Worm (Caenorhabditis elegans): ENCODE data around the gene rps-9.

DNA sequence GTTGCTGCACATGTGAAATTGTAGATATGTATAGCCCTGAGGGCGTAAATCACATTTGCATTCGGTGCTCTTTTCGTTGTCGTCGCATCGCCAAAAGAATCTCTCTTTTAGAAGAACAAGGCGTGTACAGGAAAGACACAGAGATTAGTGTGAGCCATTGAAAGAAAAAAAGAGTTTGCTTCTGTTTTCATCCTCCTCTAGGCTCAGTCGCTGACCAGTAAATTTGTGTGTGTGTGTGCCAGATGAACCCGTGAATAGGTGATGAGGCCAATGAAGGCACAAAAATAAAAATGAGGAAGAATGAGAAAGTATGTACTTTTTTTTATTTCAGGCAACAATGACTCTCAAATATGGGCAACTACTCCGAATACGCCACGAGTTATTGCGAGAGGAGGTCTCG is 13.7 kb downstream of the rps-9 start, which contains the start of gene mat-2:
- TF ChIP-seq nhr-20 (tag; optimal IDR thresholded peaks at IDR 0.05) (no peak), unc-62 (GFP tag; optimal IDR thresholded peaks at IDR 0.05) (no peak), rnt-1 (tag; optimal IDR thresholded peaks at IDR 0.05) (no peak), swsn-7 (tag; optimal IDR thresholded peaks at IDR 0.05) (no peak), unc-130 (tag; optimal IDR thresholded peaks at IDR 0.05) (no peak), nhr-77 (tag; optimal IDR thresholded peaks at IDR 0.05) (no peak), isw-1 (GFP tag; IDR thresholded peaks at IDR 0.05) (no peak), ztf-4 (tag; optimal IDR thresholded peaks at IDR 0.05) (no peak), zag-1 (tag; optimal IDR thresholded peaks at IDR 0.05) (no peak), skn-1 (tag; optimal IDR thresholded peaks at IDR 0.05) (no peak), ztf-11 (tag; optimal IDR thresholded peaks at IDR 0.05) (no peak), fkh-10 (GFP tag; optimal IDR thresholded peaks at IDR 0.05) (no peak)

All from whole organism, L1 larva.